Worm (Caenorhabditis elegans) whole organism, L4/young adult: Measurements from ENCODE around the gene F13C5.3.

Experiments
- W03F9.2 ChIP-seq: fragments of 150-350 bp; optimal IDR thresholded peaks from 2 replicates; lab custom pipeline; 2014; ENCODE audit warnings: missing biosample characterization, missing genetic modification characterization
- dao-5 ChIP-seq: sonication (generic microtip); optimal IDR thresholded peaks from 2 replicates; lab custom pipeline; 2016; ENCODE audit warnings: missing genotype, missing genetic modification characterization, moderate library complexity, missing compliant biosample characterization
- him-1 ChIP-seq: sonication (generic microtip); optimal IDR thresholded peaks from 2 replicates; lab custom pipeline; 2016; ENCODE audit warnings: missing genotype, missing genetic modification reagents, missing genetic modification characterization, missing compliant biosample characterization

Gene F13C5.3

ce11 chrX:601340-601757, 2.0 kb upstream of the F13C5.3 start:
- TF ChIP-seq W03F9.2 (no peak), dao-5 (no peak), him-1 (tag; lab: Kevin White, UChicago) (peak; percentile 27)

ce11 chrX:600671-601070, 1.3 kb upstream of the F13C5.3 start:
- no peak for TF ChIP-seq W03F9.2
- TF ChIP-seq dao-5 = no peak
- TF ChIP-seq him-1 (tag; lab: Kevin White, UChicago) = no peak

- TF ChIP-seq him-1 (tag; lab: Kevin White, UChicago) (no peak), dao-5 (no peak), W03F9.2 (no peak)
Measured at ce11 chrX:593910-594447, 5.4 kb downstream of the F13C5.3 start, which contains the start of gene F13C5.2. Gene F13C5.2, plus strand, starts transcription at chrX:593960.

ce11 chrX:593245-593733, 6.1 kb downstream of the F13C5.3 start:
- TF ChIP-seq W03F9.2 = peak; percentile 59
- TF ChIP-seq him-1 (tag; lab: Kevin White, UChicago) = peak; percentile 75
- TF ChIP-seq dao-5 = no peak

ce11 chrX:591056-591455, 8.3 kb downstream of the F13C5.3 start:
- TF ChIP-seq him-1 (tag; lab: Kevin White, UChicago) (no peak), dao-5 (no peak), W03F9.2 (no peak)

- TF ChIP-seq dao-5 (no peak), W03F9.2 (no peak), him-1 (tag; lab: Kevin White, UChicago) (no peak)
Measured at ce11 chrX:587798-588197, 11.6 kb downstream of the F13C5.3 start, which contains the start of gene mrp-1. Gene mrp-1, minus strand, starts transcription at chrX:587898.

ce11 chrX:585598-586217, 13.7 kb downstream of the F13C5.3 start:
- TF ChIP-seq him-1 (tag; lab: Kevin White, UChicago) (no peak), W03F9.2 (no peak), dao-5 (no peak)

ce11 chrX:581754-582153, 17.6 kb downstream of the F13C5.3 start:
- TF ChIP-seq W03F9.2 = no peak
- no peak for TF ChIP-seq him-1 (tag; lab: Kevin White, UChicago)
- TF ChIP-seq dao-5 = no peak

ce11 chrX:575084-575483, 24.3 kb downstream of the F13C5.3 start:
- TF ChIP-seq dao-5 (no peak), him-1 (tag; lab: Kevin White, UChicago) (no peak), W03F9.2 (no peak)

- no peak for TF ChIP-seq him-1 (tag; lab: Kevin White, UChicago)
- no peak for TF ChIP-seq W03F9.2
- no peak for TF ChIP-seq dao-5
Measured at ce11 chrX:573270-573669, 26.1 kb downstream of the F13C5.3 start.

- TF ChIP-seq W03F9.2 (no peak), dao-5 (no peak), him-1 (tag; lab: Kevin White, UChicago) (no peak)
Measured at ce11 chrX:572601-573000, 26.8 kb downstream of the F13C5.3 start, which contains the start of gene mrp-2. Gene mrp-2, minus strand, starts transcription at chrX:572701.

ce11 chrX:571367-571766, 28.0 kb downstream of the F13C5.3 start:
- no peak for TF ChIP-seq W03F9.2
- no peak for TF ChIP-seq him-1 (tag; lab: Kevin White, UChicago)
- no peak for TF ChIP-seq dao-5

- no peak for TF ChIP-seq W03F9.2
Measured at ce11 chrX:557857-558256, 41.5 kb downstream of the F13C5.3 start, which contains the start of gene nas-38. Gene nas-38, plus strand, starts transcription at chrX:558157.

ce11 chrX:557195-557594, 42.2 kb downstream of the F13C5.3 start, which contains the start of gene hlh-19:
Gene hlh-19, minus strand, starts transcription at chrX:557295.
- TF ChIP-seq him-1 (tag; lab: Kevin White, UChicago) (no peak), W03F9.2 (no peak)

- TF ChIP-seq him-1 (tag; lab: Kevin White, UChicago) (no peak), dao-5 (no peak), W03F9.2 (no peak)
Measured at ce11 chrX:555043-555791, 44.2 kb downstream of the F13C5.3 start.
